Worm (Caenorhabditis elegans): Measurements from ENCODE around the gene F47E1.20.
A peak's percentile ranks its signal among the peaks of the same experiment; 100 is the strongest.

Gene F47E1.20

ce11 chrX:9068075-9068474, 19.3 kb downstream of the F47E1.20 start (continued):
- TF ChIP-seq alr-1 (tag; optimal IDR thresholded peaks at IDR 0.05; ENCODE audit: borderline replicate concordance) (no peak), nhr-84 (tag; optimal IDR thresholded peaks at IDR 0.05) (no peak), ceh-63 (GFP tag; optimal IDR thresholded peaks at IDR 0.05) (no peak), C16A3.4 (tag; optimal IDR thresholded peaks at IDR 0.05) (peak; percentile 13)

- no peak for TF ChIP-seq lin-13 (GFP tag; optimal IDR thresholded peaks at IDR 0.05)
- TF ChIP-seq mab-9 (GFP tag; IDR thresholded peaks at IDR 0.05): no peak
- TF ChIP-seq nhr-84 (tag; optimal IDR thresholded peaks at IDR 0.05): no peak
- no peak for TF ChIP-seq nhr-85 (tag)
- no peak for TF ChIP-seq jun-1 (tag; optimal IDR thresholded peaks at IDR 0.05)
- no peak for TF ChIP-seq snpc-4 (tag; optimal IDR thresholded peaks at IDR 0.05)
- TF ChIP-seq nhr-28 (tag; optimal IDR thresholded peaks at IDR 0.05): no peak
- TF ChIP-seq unc-98 (GFP tag; IDR thresholded peaks at IDR 0.05): no peak
- no peak for TF ChIP-seq ceh-8 (GFP tag; optimal IDR thresholded peaks at IDR 0.05)
- no peak for TF ChIP-seq egl-13 (tag; optimal IDR thresholded peaks at IDR 0.05)
- peak; percentile 78 for TF ChIP-seq rnt-1 (tag; optimal IDR thresholded peaks at IDR 0.05)
- TF ChIP-seq nhr-47 (tag; optimal IDR thresholded peaks at IDR 0.05): no peak
- no peak for TF ChIP-seq unc-86 (tag; optimal IDR thresholded peaks at IDR 0.05)
- TF ChIP-seq dpl-1 (GFP tag; optimal IDR thresholded peaks at IDR 0.05): peak in 1 of 3 experiments; percentile 13
- no peak for TF ChIP-seq ztf-4 (tag; optimal IDR thresholded peaks at IDR 0.05)
- TF ChIP-seq elt-3 (tag; optimal IDR thresholded peaks at IDR 0.05): no peak
- no peak for TF ChIP-seq lsy-2 (tag; optimal IDR thresholded peaks at IDR 0.05)
- TF ChIP-seq lin-14 (GFP tag; optimal IDR thresholded peaks at IDR 0.05): peak; percentile 63
- TF ChIP-seq zag-1 (tag; optimal IDR thresholded peaks at IDR 0.05): no peak
- no peak for TF ChIP-seq lir-3 (tag; optimal IDR thresholded peaks at IDR 0.05; ENCODE audit: poor library complexity)
- TF ChIP-seq ces-1 (GFP tag; optimal IDR thresholded peaks at IDR 0.05): no peak
- TF ChIP-seq blmp-1 (tag; optimal IDR thresholded peaks at IDR 0.05): no peak
- no peak for TF ChIP-seq C04F5.9 (tag; optimal IDR thresholded peaks at IDR 0.05)
- no peak for TF ChIP-seq dsc-1 (tag; optimal IDR thresholded peaks at IDR 0.05)
- TF ChIP-seq mep-1 (tag; optimal IDR thresholded peaks at IDR 0.05): no peak
- no peak for TF ChIP-seq sox-4 (tag; optimal IDR thresholded peaks at IDR 0.05)
- TF ChIP-seq aha-1 (tag; optimal IDR thresholded peaks at IDR 0.05): no peak
- TF ChIP-seq nhr-11 (tag; optimal IDR thresholded peaks at IDR 0.05): no peak
- no peak for TF ChIP-seq ceh-88 (GFP tag; IDR thresholded peaks at IDR 0.05)
- TF ChIP-seq unc-30 (tag; optimal IDR thresholded peaks at IDR 0.05): no peak
- no peak for TF ChIP-seq nhr-12 (tag; optimal IDR thresholded peaks at IDR 0.05)
- peak in 1 of 2 experiments; percentile 21 for TF ChIP-seq efl-1 (optimal IDR thresholded peaks at IDR 0.05)
- TF ChIP-seq efl-1 (GFP tag; optimal IDR thresholded peaks at IDR 0.05 in 1 of 2): no peak
- TF ChIP-seq nhr-71 (tag; optimal IDR thresholded peaks at IDR 0.05): peak; percentile 59
- TF ChIP-seq snu-23 (GFP tag; optimal IDR thresholded peaks at IDR 0.05): peak; percentile 10
- no peak for TF ChIP-seq lin-15B (tag; optimal IDR thresholded peaks at IDR 0.05)
- peak; percentile 56 for TF ChIP-seq pag-3 (tag; optimal IDR thresholded peaks at IDR 0.05; ENCODE audit: borderline replicate concordance, insufficient read depth)
- no peak for TF ChIP-seq ztf-11 (tag; optimal IDR thresholded peaks at IDR 0.05)
- no peak for TF ChIP-seq ceh-90 (tag; optimal IDR thresholded peaks at IDR 0.05)
- TF ChIP-seq fkh-10 (GFP tag; optimal IDR thresholded peaks at IDR 0.05): no peak
- TF ChIP-seq skn-1 (tag; optimal IDR thresholded peaks at IDR 0.05): no peak
- no peak for TF ChIP-seq egl-27 (tag; optimal IDR thresholded peaks at IDR 0.05)
- no peak for TF ChIP-seq unc-62 (GFP tag; optimal IDR thresholded peaks at IDR 0.05)
- TF ChIP-seq lin-39 (tag; optimal IDR thresholded peaks at IDR 0.05): peak; percentile 41
- TF ChIP-seq fos-1 (tag; optimal IDR thresholded peaks at IDR 0.05): no peak
- no peak for TF ChIP-seq C34B4.2 (tag; optimal IDR thresholded peaks at IDR 0.05)
- TF ChIP-seq efl-3 (GFP tag; optimal IDR thresholded peaks at IDR 0.05): no peak
- TF ChIP-seq pqm-1 (tag; optimal IDR thresholded peaks at IDR 0.05): no peak
- no peak for TF ChIP-seq pax-3 (tag; optimal IDR thresholded peaks at IDR 0.05)
These were observed 20.3 kb downstream of the F47E1.20 start for ce11 chrX:9069070-9069469.

Data from whole organism, L1 larva.